Worm (Caenorhabditis elegans) whole organism, young adult: Measurements from ENCODE around the gene C44B11.4.
A peak's percentile ranks its signal among the peaks of the same experiment; 100 is the strongest.

Source experiments
- B0019.2 ChIP-seq: fragments of 200-800 bp; sonication (Bioruptor generic); conservative IDR thresholded peaks from 2 replicates; pipeline ENCODE4 v1.3.6; 2022; ENCODE audit warnings: missing genetic modification reagents, missing genetic modification characterization, missing compliant biosample characterization
- B0035.1 ChIP-seq: sonication (generic microtip); optimal IDR thresholded peaks from 2 replicates; lab custom pipeline; 2016; ENCODE audit warnings: missing genetic modification characterization, mild to moderate bottlenecking, missing compliant biosample characterization, missing genotype, missing genetic modification reagents
- B0336.3 ChIP-seq: fragments of 200-800 bp; sonication (Bioruptor generic); IDR thresholded peaks from 2 replicates; pipeline ENCODE4 v1.3.6; 2022; ENCODE audit warnings: missing genetic modification characterization, missing compliant biosample characterization
- D2030.7 ChIP-seq: fragments of 200-800 bp; sonication (Bioruptor generic); IDR thresholded peaks from 2 replicates; pipeline ENCODE4 v1.3.6; 2022; ENCODE audit warnings: missing genetic modification reagents, missing genetic modification characterization, missing compliant biosample characterization
- F22D6.2 ChIP-seq: sonication (generic microtip); optimal IDR thresholded peaks from 2 replicates; lab custom pipeline; 2016; ENCODE audit warnings: mild to moderate bottlenecking, missing genetic modification characterization, missing compliant biosample characterization
- F23B12.7 ChIP-seq: sonication (generic microtip); optimal IDR thresholded peaks from 2 replicates; lab custom pipeline; 2017; ENCODE audit warnings: missing genetic modification characterization, mild to moderate bottlenecking, missing compliant biosample characterization, antibody characterized with exemption, moderate library complexity; ENCODE audit not compliant: insufficient read depth
- F33H1.4 ChIP-seq: fragments of 200-800 bp; sonication (Bioruptor generic); IDR thresholded peaks from 2 replicates; pipeline ENCODE4 v1.3.6; 2022; ENCODE audit warnings: missing genetic modification reagents, missing genetic modification characterization, missing compliant biosample characterization
- F39B2.1 ChIP-seq: fragments of 200-800 bp; sonication (Bioruptor generic); IDR thresholded peaks from 2 replicates; pipeline ENCODE4 v1.3.6; 2022; ENCODE audit warnings: missing genetic modification reagents, missing genetic modification characterization, missing compliant biosample characterization
- F57C9.4 ChIP-seq: sonication (generic microtip); optimal IDR thresholded peaks from 2 replicates; lab custom pipeline; 2017; ENCODE audit warnings: mild to moderate bottlenecking, missing genetic modification characterization, missing compliant biosample characterization
- K12H6.12 ChIP-seq: fragments of 200-800 bp; sonication (Bioruptor generic); optimal IDR thresholded peaks from 2 replicates; lab custom pipeline; 2018; ENCODE audit warnings: mild to moderate bottlenecking, missing genetic modification characterization, missing compliant biosample characterization
- T26A5.8 ChIP-seq: sonication (generic microtip); optimal IDR thresholded peaks from 2 replicates; lab custom pipeline; 2016; ENCODE audit warnings: missing genetic modification characterization, missing compliant biosample characterization
- Y56A3A.18 ChIP-seq: fragments of 200-800 bp; sonication (Bioruptor generic); IDR thresholded peaks from 2 replicates; pipeline ENCODE4 v1.3.6; 2022; ENCODE audit warnings: missing genetic modification reagents, missing genetic modification characterization, missing compliant biosample characterization
- ZK185.1 ChIP-seq: sonication (generic microtip); optimal IDR thresholded peaks from 2 replicates; lab custom pipeline; 2016; ENCODE audit warnings: mild to moderate bottlenecking, missing genetic modification characterization, missing compliant biosample characterization; ENCODE audit not compliant: poor library complexity, severe bottlenecking
- akir-1 ChIP-seq: fragments of 200-800 bp; sonication (Bioruptor generic); optimal IDR thresholded peaks from 2 replicates; lab custom pipeline; 2018; ENCODE audit warnings: mild to moderate bottlenecking, missing genetic modification characterization, moderate library complexity, missing compliant biosample characterization
- ama-1 ChIP-seq, 3 experiments: fragments of 150-350 bp in 1 of 3; sonication (generic microtip) in 2 of 3; optimal IDR thresholded peaks; 2 replicates each; lab custom pipeline; 2014 to 2018; ENCODE audit warnings: missing biosample characterization in 2 of 3, missing genetic modification characterization in 2 of 3, missing genetic modification reagents in 2 of 3
- attf-5 ChIP-seq: fragments of 200-800 bp; sonication (Bioruptor generic); optimal IDR thresholded peaks from 2 replicates; lab custom pipeline; 2018; ENCODE audit warnings: mild to moderate bottlenecking, missing genetic modification characterization, missing compliant biosample characterization
- bed-1 ChIP-seq: fragments of 200-800 bp; sonication (Bioruptor generic); IDR thresholded peaks from 2 replicates; pipeline ENCODE4 v1.3.6; 2022; ENCODE audit warnings: missing genetic modification reagents, missing genetic modification characterization, missing compliant biosample characterization
- bed-2 ChIP-seq: fragments of 200-800 bp; sonication (Bioruptor generic); IDR thresholded peaks from 2 replicates; pipeline ENCODE4 v1.3.6; 2022; ENCODE audit warnings: missing genetic modification reagents, missing genetic modification characterization, missing compliant biosample characterization
- ceh-27 ChIP-seq: fragments of 200-800 bp; sonication (Bioruptor generic); optimal IDR thresholded peaks from 2 replicates; lab custom pipeline; 2018; ENCODE audit warnings: mild to moderate bottlenecking, missing genetic modification characterization, moderate library complexity, missing compliant biosample characterization
- ceh-40 ChIP-seq: fragments of 200-800 bp; sonication (Bioruptor generic); IDR thresholded peaks from 2 replicates; pipeline ENCODE4 v1.3.6; 2022; ENCODE audit warnings: missing genetic modification characterization, missing compliant biosample characterization
- dpff-1 ChIP-seq: sonication (generic microtip); optimal IDR thresholded peaks from 2 replicates; lab custom pipeline; 2017; ENCODE audit warnings: mild to moderate bottlenecking, missing genetic modification characterization, missing compliant biosample characterization
- dpl-1 ChIP-seq: fragments of 150-350 bp; optimal IDR thresholded peaks from 2 replicates; lab custom pipeline; 2014; ENCODE audit warnings: missing biosample characterization, missing genetic modification reagents, missing genetic modification characterization
- efl-1 ChIP-seq: fragments of 150-350 bp; optimal IDR thresholded peaks from 2 replicates; lab custom pipeline; 2014; ENCODE audit warnings: missing biosample characterization, missing genetic modification reagents, missing genetic modification characterization
- ekl-4 ChIP-seq: fragments of 200-800 bp; sonication (Bioruptor generic); IDR thresholded peaks from 2 replicates; pipeline ENCODE4 v1.3.6; 2022; ENCODE audit warnings: missing genetic modification reagents, missing genetic modification characterization, missing compliant biosample characterization
- fkh-3 ChIP-seq: sonication (generic microtip); optimal IDR thresholded peaks from 2 replicates; lab custom pipeline; 2016; ENCODE audit warnings: mild to moderate bottlenecking, missing genetic modification characterization, missing compliant biosample characterization
- hlh-26 ChIP-seq: fragments of 200-800 bp; sonication (Bioruptor generic); conservative IDR thresholded peaks from 2 replicates; pipeline ENCODE4 v1.3.6; 2022; ENCODE audit warnings: missing genetic modification reagents, missing genetic modification characterization, missing compliant biosample characterization
- hmg-1.2 ChIP-seq: fragments of 200-800 bp; sonication (Bioruptor generic); IDR thresholded peaks from 2 replicates; pipeline ENCODE4 v1.3.6; 2022; ENCODE audit warnings: missing genetic modification reagents, missing genetic modification characterization, missing compliant biosample characterization
- hsf-1 ChIP-seq: fragments of 200-800 bp; sonication (Bioruptor generic); IDR thresholded peaks from 2 replicates; pipeline ENCODE4 v1.3.6; 2022; ENCODE audit warnings: missing genetic modification reagents, missing genetic modification characterization, missing compliant biosample characterization
- lin-35 ChIP-seq, 3 experiments: fragments of 150-350 bp in 2 of 3; sonication (generic microtip) in 1 of 3; optimal IDR thresholded peaks; 2 replicates each; lab custom pipeline; 2014 to 2018; ENCODE audit warnings: missing biosample characterization in 3 of 3, missing genetic modification characterization in 3 of 3, missing genetic modification reagents in 3 of 3
- madf-10 ChIP-seq: sonication (generic microtip); optimal IDR thresholded peaks from 2 replicates; lab custom pipeline; 2016; ENCODE audit warnings: mild to moderate bottlenecking, missing genetic modification characterization, missing compliant biosample characterization
- madf-3 ChIP-seq: fragments of 200-800 bp; sonication (Bioruptor generic); IDR thresholded peaks from 2 replicates; pipeline ENCODE4 v1.3.6; 2022; ENCODE audit warnings: missing genetic modification reagents, missing genetic modification characterization, missing compliant biosample characterization
- nfya-1 ChIP-seq: sonication (generic microtip); optimal IDR thresholded peaks from 2 replicates; lab custom pipeline; 2017; ENCODE audit warnings: antibody characterized with exemption, missing compliant biosample characterization, missing genetic modification characterization, borderline replicate concordance; ENCODE audit not compliant: insufficient read depth
- nfyb-1 ChIP-seq: fragments of 200-800 bp; sonication (Bioruptor generic); IDR thresholded peaks from 2 replicates; pipeline ENCODE4 v1.3.6; 2022; ENCODE audit warnings: missing genetic modification reagents, missing genetic modification characterization, missing compliant biosample characterization
- nhr-80 ChIP-seq: sonication (generic microtip); optimal IDR thresholded peaks from 2 replicates; lab custom pipeline; 2016; ENCODE audit warnings: missing genetic modification characterization, missing compliant biosample characterization
- nhr-90 ChIP-seq: sonication (generic microtip); optimal IDR thresholded peaks from 2 replicates; lab custom pipeline; 2016; ENCODE audit warnings: missing genotype, mild to moderate bottlenecking, missing genetic modification characterization, missing compliant biosample characterization
- pbrm-1 ChIP-seq: fragments of 200-800 bp; sonication (Bioruptor generic); IDR thresholded peaks from 2 replicates; pipeline ENCODE4 v1.3.6; 2022; ENCODE audit warnings: missing genetic modification reagents, missing genetic modification characterization, missing compliant biosample characterization
- rpc-1 ChIP-seq, 2 experiments: fragments of 150-350 bp in 1 of 2; sonication (generic microtip) in 1 of 2; optimal IDR thresholded peaks; 2 replicates each; lab custom pipeline; 2014 to 2018; ENCODE audit warnings: missing biosample characterization in 1 of 2, missing genetic modification characterization in 1 of 2, missing genetic modification reagents in 1 of 2, missing genotype in 1 of 2
- snpc-1.1 ChIP-seq: sonication (generic microtip); optimal IDR thresholded peaks from 2 replicates; lab custom pipeline; 2017; ENCODE audit warnings: missing genetic modification characterization, mild to moderate bottlenecking, missing compliant biosample characterization, antibody characterized with exemption, moderate library complexity, missing genotype, missing genetic modification reagents; ENCODE audit not compliant: insufficient read depth
- snpc-3.4 ChIP-seq: sonication (generic microtip); optimal IDR thresholded peaks from 2 replicates; lab custom pipeline; 2017; ENCODE audit warnings: missing genetic modification characterization, mild to moderate bottlenecking, missing compliant biosample characterization, antibody characterized with exemption, moderate library complexity, missing genotype, missing genetic modification reagents
- somi-1 ChIP-seq: fragments of 200-800 bp; sonication (Bioruptor generic); optimal IDR thresholded peaks from 2 replicates; lab custom pipeline; 2018; ENCODE audit warnings: mild to moderate bottlenecking, missing genetic modification characterization, missing compliant biosample characterization
- sptf-2 ChIP-seq: fragments of 200-800 bp; sonication (Bioruptor generic); optimal IDR thresholded peaks from 2 replicates; lab custom pipeline; 2018; ENCODE audit warnings: mild to moderate bottlenecking, missing genetic modification characterization, missing compliant biosample characterization
- tbp1 ChIP-seq: fragments of 200-800 bp; sonication (Bioruptor generic); optimal IDR thresholded peaks from 2 replicates; lab custom pipeline; 2018; ENCODE audit warnings: mild to moderate bottlenecking, missing genetic modification characterization, missing compliant biosample characterization
- unc-62 ChIP-seq: fragments of 150-350 bp; optimal IDR thresholded peaks from 2 replicates; lab custom pipeline; 2014; ENCODE audit warnings: missing biosample characterization, missing genetic modification reagents, missing genetic modification characterization
- ztf-22 ChIP-seq: fragments of 200-800 bp; sonication (Bioruptor generic); optimal IDR thresholded peaks from 2 replicates; lab custom pipeline; 2018; ENCODE audit warnings: mild to moderate bottlenecking, missing genetic modification characterization, moderate library complexity, missing compliant biosample characterization
- ztf-25 ChIP-seq: fragments of 200-800 bp; sonication (Bioruptor generic); IDR thresholded peaks from 2 replicates; pipeline ENCODE4 v1.3.6; 2022; ENCODE audit warnings: missing genetic modification reagents, missing genetic modification characterization, missing compliant biosample characterization
- ztf-26 ChIP-seq: sonication (generic microtip); optimal IDR thresholded peaks from 2 replicates; lab custom pipeline; 2017; ENCODE audit warnings: missing genetic modification characterization, missing compliant biosample characterization
- ztf-3 ChIP-seq: fragments of 200-800 bp; sonication (Bioruptor generic); optimal IDR thresholded peaks from 2 replicates; lab custom pipeline; 2018; ENCODE audit warnings: mild to moderate bottlenecking, missing genetic modification characterization, missing compliant biosample characterization

C44B11.4 gene

DNA sequence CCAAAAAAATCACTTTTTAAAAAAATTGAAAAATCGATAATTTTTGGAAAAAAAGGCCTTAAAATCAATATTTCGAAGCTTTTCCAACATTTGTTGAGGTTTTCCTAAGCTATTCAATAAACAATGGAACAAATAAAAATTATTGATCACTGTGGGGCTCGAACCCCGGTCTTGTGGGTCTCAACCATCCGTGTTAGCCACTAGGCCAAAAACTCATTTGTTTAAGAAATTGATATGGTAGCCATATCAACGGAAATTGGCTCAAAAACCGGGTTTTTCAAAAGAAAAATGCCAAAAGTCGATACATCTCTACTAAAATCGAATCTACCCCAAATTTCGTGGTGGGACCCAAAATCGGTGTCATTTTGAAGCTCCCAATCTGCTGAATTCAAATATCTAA is 31.6 kb downstream of the C44B11.4 start (continued):
- TF ChIP-seq lin-35 (GFP tag; optimal IDR thresholded peaks at IDR 0.05; lab: Kevin White, UChicago): no peak
- no peak for TF ChIP-seq bed-1 (GFP tag; lab: Robert Waterston, UW)
- TF ChIP-seq ztf-22 (GFP tag; lab: Kevin White, UChicago): no peak
- TF ChIP-seq dpff-1: no peak
- TF ChIP-seq hmg-1.2 (GFP tag; lab: Robert Waterston, UW): peak; percentile 39; the same call in 1 of the 2 replicates
- peak; percentile 60 for TF ChIP-seq D2030.7 (GFP tag; lab: Robert Waterston, UW)
- no peak for TF ChIP-seq ama-1 (optimal IDR thresholded peaks at IDR 0.05; lab: Kevin White, UChicago)
- TF ChIP-seq ama-1 (GFP tag; optimal IDR thresholded peaks at IDR 0.05; lab: Kevin White, UChicago): no peak
- peak; percentile 34 for TF ChIP-seq nhr-90
- no peak for TF ChIP-seq ceh-40
- no peak for TF ChIP-seq madf-3 (GFP tag; lab: Robert Waterston, UW)
- no peak for TF ChIP-seq akir-1 (GFP tag; lab: Kevin White, UChicago)
- TF ChIP-seq K12H6.12 (tag; lab: Kevin White, UChicago): no peak
- TF ChIP-seq ztf-25 (GFP tag; lab: Robert Waterston, UW): peak; percentile 77; the same call in 1 of the 2 replicates
- no peak for TF ChIP-seq ekl-4 (GFP tag; lab: Robert Waterston, UW)
- no peak for TF ChIP-seq sptf-2 (GFP tag; lab: Kevin White, UChicago)
- TF ChIP-seq attf-5 (GFP tag; lab: Kevin White, UChicago): no peak
- TF ChIP-seq ztf-26 (tag; lab: Kevin White, UChicago): no peak
- TF ChIP-seq F33H1.4 (GFP tag; lab: Robert Waterston, UW): peak; percentile 49
- no peak for TF ChIP-seq unc-62 (GFP tag; lab: Kevin White, UChicago)
- no peak for TF ChIP-seq nfyb-1 (GFP tag; lab: Robert Waterston, UW)
- no peak for TF ChIP-seq somi-1 (GFP tag; lab: Kevin White, UChicago)
- TF ChIP-seq B0336.3 (GFP tag; lab: Robert Waterston, UW): peak; percentile 51; the same call in 1 of the 2 replicates
- no peak for TF ChIP-seq ceh-27 (GFP tag; lab: Kevin White, UChicago)
- TF ChIP-seq snpc-3.4 (tag; lab: Kevin White, UChicago): no peak
- no peak for TF ChIP-seq B0035.1 (tag; lab: Kevin White, UChicago)
- TF ChIP-seq efl-1 (GFP tag; lab: Kevin White, UChicago): no peak
- no peak for TF ChIP-seq hlh-26 (GFP tag; lab: Robert Waterston, UW)
- TF ChIP-seq dpl-1 (GFP tag; lab: Kevin White, UChicago): no peak
- TF ChIP-seq nfya-1: no peak
- TF ChIP-seq F22D6.2: no peak
- TF ChIP-seq snpc-1.1 (tag; lab: Kevin White, UChicago): no peak
- TF ChIP-seq hsf-1 (GFP tag; lab: Robert Waterston, UW): no peak
- TF ChIP-seq tbp1 (GFP tag; lab: Kevin White, UChicago): peak; percentile 86
- TF ChIP-seq rpc-1 (optimal IDR thresholded peaks at IDR 0.05; lab: Kevin White, UChicago): peak; percentile 56
- peak; percentile 78 for TF ChIP-seq rpc-1 (tag; optimal IDR thresholded peaks at IDR 0.05; lab: Kevin White, UChicago)
- TF ChIP-seq ztf-3 (GFP tag; lab: Kevin White, UChicago): no peak
- no peak for TF ChIP-seq F23B12.7 (tag; lab: Kevin White, UChicago)
- no peak for TF ChIP-seq fkh-3
- TF ChIP-seq B0019.2 (GFP tag; lab: Robert Waterston, UW): peak; percentile 47; the same call in 1 of the 2 replicates
- no peak for TF ChIP-seq T26A5.8 (tag; lab: Kevin White, UChicago)
- TF ChIP-seq bed-2: 0 out of 2 replicates have a peak, but pooled peaks have one; percentile 7
- no peak for TF ChIP-seq ZK185.1
- TF ChIP-seq pbrm-1: peak; percentile 66
- no peak for TF ChIP-seq nhr-80 (tag; lab: Kevin White, UChicago)
- no peak for TF ChIP-seq F39B2.1
- TF ChIP-seq F57C9.4 (tag; lab: Kevin White, UChicago): no peak
- no peak for TF ChIP-seq Y56A3A.18 (GFP tag; lab: Robert Waterston, UW)
- TF ChIP-seq madf-10 (tag; lab: Kevin White, UChicago): no peak
